Worm (Caenorhabditis elegans) whole organism, L2 larva: Measurements from ENCODE around the gene ZK1128.1.

Experiments used
- C34F6.9 ChIP-seq: fragments of 150-350 bp; optimal IDR thresholded peaks from 2 replicates; lab custom pipeline; 2014; ENCODE audit warnings: missing biosample characterization, missing genetic modification characterization
- F13H6.1 ChIP-seq: sonication (generic microtip); optimal IDR thresholded peaks from 2 replicates; lab custom pipeline; 2016; ENCODE audit warnings: missing genetic modification characterization, missing compliant biosample characterization
- R02D3.7 ChIP-seq: fragments of 150-350 bp; optimal IDR thresholded peaks from 2 replicates; lab custom pipeline; 2014; ENCODE audit warnings: missing biosample characterization, missing genetic modification characterization
- Y55F3AM.14 ChIP-seq: fragments of 200-800 bp; sonication (Bioruptor generic); optimal IDR thresholded peaks from 2 replicates; lab custom pipeline; 2018; ENCODE audit warnings: mild to moderate bottlenecking, missing genetic modification characterization, missing compliant biosample characterization
- ZK546.5 ChIP-seq: sonication (generic microtip); optimal IDR thresholded peaks from 2 replicates; lab custom pipeline; 2017; ENCODE audit warnings: missing biosample characterization, missing genetic modification characterization
- aly-2 ChIP-seq: fragments of 150-350 bp; optimal IDR thresholded peaks from 2 replicates; lab custom pipeline; 2014; ENCODE audit warnings: missing biosample characterization, missing genetic modification characterization
- ama-1 ChIP-seq: fragments of 150-350 bp; optimal IDR thresholded peaks from 2 replicates; lab custom pipeline; 2018; ENCODE audit warnings: inconsistent platforms
- blmp-1 ChIP-seq: sonication (generic microtip); optimal IDR thresholded peaks from 2 replicates; lab custom pipeline; 2017; ENCODE audit warnings: missing genetic modification characterization, mild to moderate bottlenecking, missing compliant biosample characterization, antibody characterized with exemption, moderate library complexity; ENCODE audit not compliant: insufficient read depth
- ceh-16 ChIP-seq: fragments of 150-350 bp; optimal IDR thresholded peaks from 2 replicates; lab custom pipeline; 2014; ENCODE audit warnings: missing biosample characterization, missing genetic modification characterization
- ceh-82 ChIP-seq: fragments of 150-350 bp; optimal IDR thresholded peaks from 2 replicates; lab custom pipeline; 2014; ENCODE audit warnings: missing biosample characterization, missing genetic modification characterization
- crh-2 ChIP-seq: sonication (generic microtip); optimal IDR thresholded peaks from 2 replicates; lab custom pipeline; 2017; ENCODE audit warnings: missing biosample characterization, missing genetic modification characterization
- dmd-4 ChIP-seq: sonication (generic microtip); optimal IDR thresholded peaks from 2 replicates; lab custom pipeline; 2017; ENCODE audit warnings: missing biosample characterization, missing genetic modification characterization
- egl-27 ChIP-seq: sonication (generic microtip); optimal IDR thresholded peaks from 3 replicates; lab custom pipeline; 2017; ENCODE audit warnings: missing biosample characterization, missing genetic modification reagents, missing genetic modification characterization
- elt-1 ChIP-seq: fragments of 150-350 bp; optimal IDR thresholded peaks from 2 replicates; lab custom pipeline; 2014; ENCODE audit warnings: missing biosample characterization, missing genetic modification characterization
- fos-1 ChIP-seq: fragments of 150-350 bp; optimal IDR thresholded peaks from 2 replicates; lab custom pipeline; 2014; ENCODE audit warnings: missing biosample characterization, missing genetic modification characterization
- gmeb-1 ChIP-seq: fragments of 150-350 bp; optimal IDR thresholded peaks from 2 replicates; lab custom pipeline; 2014; ENCODE audit warnings: missing biosample characterization, missing genetic modification characterization
- lin-11 ChIP-seq: fragments of 150-350 bp; sonication (generic microtip); optimal IDR thresholded peaks from 2 replicates; lab custom pipeline; 2014; ENCODE audit warnings: missing biosample characterization, missing genetic modification characterization, inconsistent platforms, mixed read lengths
- lin-13 ChIP-seq: fragments of 150-350 bp; optimal IDR thresholded peaks from 2 replicates; lab custom pipeline; 2014; ENCODE audit warnings: missing biosample characterization, missing genetic modification reagents, missing genetic modification characterization
- lsy-2 ChIP-seq, 2 experiments: fragments of 150-350 bp in 1 of 2; sonication (generic microtip) in 1 of 2; optimal IDR thresholded peaks; 2 replicates each; lab custom pipeline; 2014 to 2017; ENCODE audit warnings: missing biosample characterization in 2 of 2, missing genetic modification characterization in 2 of 2
- nhr-10 ChIP-seq: sonication (generic microtip); optimal IDR thresholded peaks from 2 replicates; lab custom pipeline; 2017; ENCODE audit warnings: missing biosample characterization, missing genetic modification characterization
- nhr-12 ChIP-seq: fragments of 150-350 bp; optimal IDR thresholded peaks from 2 replicates; lab custom pipeline; 2014; ENCODE audit warnings: missing biosample characterization, missing genetic modification characterization
- nhr-21 ChIP-seq: fragments of 150-350 bp; optimal IDR thresholded peaks from 2 replicates; lab custom pipeline; 2014; ENCODE audit warnings: missing biosample characterization, missing genetic modification characterization
- nhr-23 ChIP-seq: fragments of 150-350 bp; optimal IDR thresholded peaks from 2 replicates; lab custom pipeline; 2014; ENCODE audit warnings: missing biosample characterization, missing genetic modification reagents, missing genetic modification characterization
- nhr-237 ChIP-seq: fragments of 150-350 bp; optimal IDR thresholded peaks from 2 replicates; lab custom pipeline; 2014; ENCODE audit warnings: missing biosample characterization, missing genetic modification characterization
- nhr-25 ChIP-seq: fragments of 150-350 bp; sonication (generic microtip); optimal IDR thresholded peaks from 3 replicates; lab custom pipeline; 2014; ENCODE audit warnings: missing biosample characterization, missing genetic modification characterization
- nhr-6 ChIP-seq: fragments of 150-350 bp; optimal IDR thresholded peaks from 2 replicates; lab custom pipeline; 2014; ENCODE audit warnings: missing biosample characterization, missing genetic modification characterization
- nhr-77 ChIP-seq: fragments of 150-350 bp; optimal IDR thresholded peaks from 2 replicates; lab custom pipeline; 2014; ENCODE audit warnings: missing biosample characterization, missing genetic modification characterization
- sma-3 ChIP-seq: sonication (generic microtip); optimal IDR thresholded peaks from 2 replicates; lab custom pipeline; 2016; ENCODE audit warnings: missing genetic modification reagents, missing genetic modification characterization, missing compliant biosample characterization
- sma-9 ChIP-seq, 2 experiments: fragments of 150-350 bp in 1 of 2; sonication (generic microtip) in 1 of 2; optimal IDR thresholded peaks; 2 replicates each; lab custom pipeline; 2014 to 2016; ENCODE audit warnings: missing genetic modification characterization in 2 of 2, mild to moderate bottlenecking in 1 of 2, missing biosample characterization in 1 of 2, missing compliant biosample characterization in 1 of 2, missing genetic modification reagents in 1 of 2, moderate library complexity in 1 of 2
- unc-62 ChIP-seq: fragments of 150-350 bp; optimal IDR thresholded peaks from 2 replicates; lab custom pipeline; 2014; ENCODE audit warnings: missing biosample characterization, missing genetic modification reagents, missing genetic modification characterization
- zag-1 ChIP-seq: fragments of 150-350 bp; optimal IDR thresholded peaks from 2 replicates; lab custom pipeline; 2014; ENCODE audit warnings: missing biosample characterization, missing genetic modification characterization
- ztf-1 ChIP-seq: fragments of 200-800 bp; sonication (Bioruptor generic); conservative IDR thresholded peaks from 2 replicates; pipeline ENCODE4 v1.3.6; 2022; ENCODE audit warnings: missing genetic modification characterization, missing compliant biosample characterization
- ztf-11 ChIP-seq: sonication (generic microtip); optimal IDR thresholded peaks from 2 replicates; lab custom pipeline; 2017; ENCODE audit warnings: missing biosample characterization, missing genetic modification characterization
- ztf-4 ChIP-seq: fragments of 150-350 bp; optimal IDR thresholded peaks from 2 replicates; lab custom pipeline; 2014; ENCODE audit warnings: missing biosample characterization, missing genetic modification characterization

ZK1128.1 gene

DNA sequence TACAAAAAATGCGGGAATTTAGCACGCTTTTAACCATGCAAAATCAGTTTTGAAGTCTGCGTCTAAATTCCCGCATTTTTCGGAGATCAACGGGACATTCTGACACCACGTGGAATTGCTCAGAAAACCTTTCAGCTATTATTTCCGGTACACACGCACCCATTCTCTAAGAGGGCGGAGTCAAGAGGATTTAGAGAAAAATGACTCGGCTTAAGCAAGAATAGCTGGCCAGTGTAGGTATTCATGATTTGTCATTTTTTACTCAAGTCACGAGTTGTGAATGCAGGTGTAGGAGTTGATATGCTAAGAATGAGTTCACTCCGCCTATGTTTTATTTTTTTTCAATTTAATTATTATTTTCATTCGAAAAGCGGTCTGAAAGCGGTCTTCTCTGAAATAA, 36.1 kb upstream of the ZK1128.1 start:
- no peak for TF ChIP-seq nhr-23 (tag; lab: Kevin White, UChicago)
- TF ChIP-seq C34F6.9 (tag; lab: Kevin White, UChicago): peak; percentile 30
- no peak for TF ChIP-seq fos-1 (tag; lab: Kevin White, UChicago)
- TF ChIP-seq lsy-2 (tag; optimal IDR thresholded peaks at IDR 0.05; lab: Kevin White, UChicago): peak in 1 of 2 experiments; percentile 38
- TF ChIP-seq sma-9 (GFP tag; optimal IDR thresholded peaks at IDR 0.05; lab: Kevin White, UChicago): peak; percentile 35
- TF ChIP-seq sma-9 (tag; optimal IDR thresholded peaks at IDR 0.05; lab: Kevin White, UChicago): no peak
- peak; percentile 19 for TF ChIP-seq lin-11 (tag; lab: Kevin White, UChicago)

DNA sequence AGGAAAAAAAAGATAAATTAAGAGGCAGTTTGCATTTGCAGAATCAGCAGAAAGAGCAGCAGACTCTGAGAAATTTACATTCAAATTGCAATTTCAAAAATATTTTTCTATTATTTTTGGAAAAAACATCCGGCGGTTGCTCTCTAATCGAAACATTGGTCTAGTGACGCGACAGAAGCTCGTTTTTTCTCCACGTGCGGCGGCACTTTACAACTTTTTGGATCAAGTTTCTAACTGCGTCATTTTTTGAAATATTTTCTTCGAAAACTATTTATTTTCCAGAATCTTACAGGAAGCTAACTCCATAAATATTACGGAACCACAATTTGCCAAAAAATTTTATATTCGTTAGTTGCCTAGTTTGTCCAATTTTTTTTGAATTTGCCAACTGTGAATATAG, 35.4 kb upstream of the ZK1128.1 start:
- TF ChIP-seq ama-1 (lab: Kevin White, UChicago): no peak
- TF ChIP-seq nhr-12 (tag; lab: Kevin White, UChicago): no peak
- TF ChIP-seq nhr-23 (tag; lab: Kevin White, UChicago): no peak
- no peak for TF ChIP-seq aly-2
- TF ChIP-seq nhr-237 (tag; lab: Kevin White, UChicago): no peak
- TF ChIP-seq fos-1 (tag; lab: Kevin White, UChicago): no peak
- TF ChIP-seq ZK546.5 (tag; lab: Kevin White, UChicago): no peak
- no peak for TF ChIP-seq egl-27 (tag; lab: Kevin White, UChicago)
- no peak for TF ChIP-seq C34F6.9 (tag; lab: Kevin White, UChicago)
- TF ChIP-seq ceh-82: no peak
- no peak for TF ChIP-seq ztf-1 (GFP tag; lab: Robert Waterston, UW)
- TF ChIP-seq unc-62 (GFP tag; lab: Kevin White, UChicago): no peak
- no peak for TF ChIP-seq sma-3 (GFP tag; lab: Kevin White, UChicago)
- no peak for TF ChIP-seq lin-13
- TF ChIP-seq ceh-16 (tag; lab: Kevin White, UChicago): no peak
- TF ChIP-seq R02D3.7: no peak
- TF ChIP-seq nhr-77 (tag; lab: Kevin White, UChicago): no peak
- no peak for TF ChIP-seq blmp-1 (tag; lab: Kevin White, UChicago)
- TF ChIP-seq lsy-2 (tag; optimal IDR thresholded peaks at IDR 0.05; lab: Kevin White, UChicago): no peak
- no peak for TF ChIP-seq gmeb-1 (tag; lab: Kevin White, UChicago)

DNA sequence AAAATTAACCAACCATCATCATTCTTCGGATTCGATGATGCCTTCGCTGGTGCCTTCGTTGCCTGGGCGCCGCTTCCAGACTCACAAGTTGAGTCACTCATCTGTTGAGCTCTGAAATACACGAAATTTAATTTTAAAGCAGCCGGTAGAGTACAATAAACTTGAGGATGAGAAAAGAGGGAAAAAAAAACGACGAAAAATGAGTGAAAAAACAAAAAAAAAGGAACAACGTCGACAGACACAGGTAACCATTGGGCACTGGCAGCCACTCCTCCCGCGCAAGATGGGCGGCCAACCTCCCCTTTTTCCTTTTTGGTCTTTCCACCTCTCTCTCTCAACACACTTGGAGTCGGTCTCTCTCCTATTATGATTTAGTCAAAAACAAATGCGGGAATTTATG, 32.1 kb upstream of the ZK1128.1 start, which contains the start of gene K08E5.1:
TSS of gene K08E5.1 (minus strand) at position 101 of the 400 bp plus-strand sequence.
- TF ChIP-seq lin-13 (no peak), zag-1 (tag; lab: Kevin White, UChicago) (no peak), nhr-25 (no peak), ztf-1 (GFP tag; lab: Robert Waterston, UW) (no peak), nhr-21 (tag; lab: Kevin White, UChicago) (no peak), F13H6.1 (tag; lab: Kevin White, UChicago) (no peak), gmeb-1 (tag; lab: Kevin White, UChicago) (no peak), ama-1 (lab: Kevin White, UChicago) (no peak), ztf-4 (tag; lab: Kevin White, UChicago) (no peak), sma-9 (GFP tag; optimal IDR thresholded peaks at IDR 0.05; lab: Kevin White, UChicago) (no peak), sma-9 (tag; optimal IDR thresholded peaks at IDR 0.05; lab: Kevin White, UChicago) (no peak), lin-11 (tag; lab: Kevin White, UChicago) (no peak)
- TF ChIP-seq, all 48 proteins: peak for 0

DNA sequence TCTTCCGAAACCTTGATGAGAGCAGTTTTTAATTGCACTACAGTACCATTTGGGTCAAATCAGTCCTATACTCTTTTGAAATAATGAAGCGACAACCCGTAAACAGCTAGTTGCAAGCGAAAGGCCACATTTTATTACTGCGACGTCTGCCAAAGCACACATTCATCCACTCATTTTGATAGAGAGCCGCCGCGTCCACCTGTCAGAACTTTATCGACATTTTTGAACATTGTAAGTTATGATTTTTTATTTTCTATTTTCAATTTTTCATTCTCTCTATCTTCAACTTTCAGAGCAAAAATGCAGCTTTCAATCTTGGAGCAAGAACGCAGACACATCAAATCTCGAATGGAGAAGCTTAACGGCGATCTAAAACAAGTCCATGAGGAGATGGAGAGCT, 26.2 kb upstream of the ZK1128.1 start, which contains the start of gene K08E5.6:
TSS of gene K08E5.6 (plus strand) at position 301 of the 400 bp plus-strand sequence.
- TF ChIP-seq lsy-2 (tag; optimal IDR thresholded peaks at IDR 0.05; lab: Kevin White, UChicago): no peak
- no peak for TF ChIP-seq elt-1 (tag; lab: Kevin White, UChicago)
- no peak for TF ChIP-seq Y55F3AM.14
- no peak for TF ChIP-seq ztf-11 (tag; lab: Kevin White, UChicago)
- TF ChIP-seq nhr-6 (tag; lab: Kevin White, UChicago): no peak
- no peak for TF ChIP-seq zag-1 (tag; lab: Kevin White, UChicago)
- TF ChIP-seq nhr-10 (tag; lab: Kevin White, UChicago): no peak
- no peak for TF ChIP-seq lin-11 (tag; lab: Kevin White, UChicago)
- no peak for TF ChIP-seq dmd-4 (tag; lab: Kevin White, UChicago)
- no peak for TF ChIP-seq F13H6.1 (tag; lab: Kevin White, UChicago)
- TF ChIP-seq sma-3 (GFP tag; lab: Kevin White, UChicago): no peak
- no peak for TF ChIP-seq nhr-237 (tag; lab: Kevin White, UChicago)
- no peak for TF ChIP-seq unc-62 (GFP tag; lab: Kevin White, UChicago)
- no peak for TF ChIP-seq blmp-1 (tag; lab: Kevin White, UChicago)
- TF ChIP-seq crh-2: no peak
- TF ChIP-seq, all 48 proteins: peak for 0
